Worm (Caenorhabditis elegans): Measurements from ENCODE around the gene nekl-3.

- no peak for TF ChIP-seq him-1 (tag; optimal IDR thresholded peaks at IDR 0.05)
- TF ChIP-seq dao-5 (tag; optimal IDR thresholded peaks at IDR 0.05), result no peak
Measured at ce11 chrX:12438266-12438665, 47.0 kb upstream of the nekl-3 start.
